Worm (Caenorhabditis elegans) whole organism, young adult: ENCODE measurements around the gene T24C4.3.
A peak's percentile ranks its signal among the peaks of the same experiment; 100 is the strongest.

ENCODE experiments used
- B0035.1 ChIP-seq: sonication (generic microtip); optimal IDR thresholded peaks from 2 replicates; lab custom pipeline; 2016; ENCODE audit warnings: missing genetic modification characterization, mild to moderate bottlenecking, missing compliant biosample characterization, missing genotype, missing genetic modification reagents
- F52B5.7 ChIP-seq: sonication (generic microtip); optimal IDR thresholded peaks from 2 replicates; lab custom pipeline; 2016; ENCODE audit warnings: mild to moderate bottlenecking, missing genetic modification characterization, missing compliant biosample characterization
- F55B11.4 ChIP-seq: sonication (generic microtip); optimal IDR thresholded peaks from 2 replicates; lab custom pipeline; 2016; ENCODE audit warnings: missing compliant biosample characterization, missing genetic modification characterization, borderline replicate concordance; ENCODE audit not compliant: insufficient read depth
- F57A8.1 ChIP-seq: fragments of 200-800 bp; sonication (Bioruptor generic); optimal IDR thresholded peaks from 2 replicates; lab custom pipeline; 2018; ENCODE audit warnings: mild to moderate bottlenecking, missing genetic modification characterization, moderate library complexity, missing compliant biosample characterization
- K11D2.4 ChIP-seq: fragments of 200-800 bp; sonication (Bioruptor generic); IDR thresholded peaks from 2 replicates; pipeline ENCODE4 v1.3.6; 2022; ENCODE audit warnings: missing genetic modification reagents, missing genetic modification characterization, missing compliant biosample characterization
- K12H6.12 ChIP-seq: fragments of 200-800 bp; sonication (Bioruptor generic); optimal IDR thresholded peaks from 2 replicates; lab custom pipeline; 2018; ENCODE audit warnings: mild to moderate bottlenecking, missing genetic modification characterization, missing compliant biosample characterization
- ZK185.1 ChIP-seq: sonication (generic microtip); optimal IDR thresholded peaks from 2 replicates; lab custom pipeline; 2016; ENCODE audit warnings: mild to moderate bottlenecking, missing genetic modification characterization, missing compliant biosample characterization; ENCODE audit not compliant: poor library complexity, severe bottlenecking
- akir-1 ChIP-seq: fragments of 200-800 bp; sonication (Bioruptor generic); optimal IDR thresholded peaks from 2 replicates; lab custom pipeline; 2018; ENCODE audit warnings: mild to moderate bottlenecking, missing genetic modification characterization, moderate library complexity, missing compliant biosample characterization
- attf-5 ChIP-seq: fragments of 200-800 bp; sonication (Bioruptor generic); optimal IDR thresholded peaks from 2 replicates; lab custom pipeline; 2018; ENCODE audit warnings: mild to moderate bottlenecking, missing genetic modification characterization, missing compliant biosample characterization
- bed-2 ChIP-seq: fragments of 200-800 bp; sonication (Bioruptor generic); IDR thresholded peaks from 2 replicates; pipeline ENCODE4 v1.3.6; 2022; ENCODE audit warnings: missing genetic modification reagents, missing genetic modification characterization, missing compliant biosample characterization
- cebp-1 ChIP-seq, 2 experiments: fragments of 200-800 bp in 1 of 2; sonication (Bioruptor generic) in 1 of 2; sonication (generic microtip) in 1 of 2; IDR thresholded peaks in 1 of 2; optimal IDR thresholded peaks in 1 of 2; 2 replicates each; pipeline versions ENCODE4 v1.3.6 to Lab custom; 2017 to 2022; ENCODE audit warnings: missing compliant biosample characterization in 2 of 2, missing genetic modification characterization in 2 of 2, mild to moderate bottlenecking in 1 of 2, missing genetic modification reagents in 1 of 2, moderate library complexity in 1 of 2
- ceh-27 ChIP-seq: fragments of 200-800 bp; sonication (Bioruptor generic); optimal IDR thresholded peaks from 2 replicates; lab custom pipeline; 2018; ENCODE audit warnings: mild to moderate bottlenecking, missing genetic modification characterization, moderate library complexity, missing compliant biosample characterization
- dox-1 ChIP-seq: fragments of 200-800 bp; sonication (Bioruptor generic); IDR thresholded peaks from 2 replicates; pipeline ENCODE4 v1.3.6; 2022; ENCODE audit warnings: missing genetic modification reagents, missing genetic modification characterization, missing compliant biosample characterization
- efl-1 ChIP-seq: fragments of 150-350 bp; optimal IDR thresholded peaks from 2 replicates; lab custom pipeline; 2014; ENCODE audit warnings: missing biosample characterization, missing genetic modification reagents, missing genetic modification characterization
- hlh-12 ChIP-seq: sonication (generic microtip); optimal IDR thresholded peaks from 2 replicates; lab custom pipeline; 2016; ENCODE audit warnings: missing genetic modification characterization, missing compliant biosample characterization
- hmg-1.2 ChIP-seq: fragments of 200-800 bp; sonication (Bioruptor generic); IDR thresholded peaks from 2 replicates; pipeline ENCODE4 v1.3.6; 2022; ENCODE audit warnings: missing genetic modification reagents, missing genetic modification characterization, missing compliant biosample characterization
- hmg-20 ChIP-seq: fragments of 200-800 bp; sonication (Bioruptor generic); IDR thresholded peaks from 2 replicates; pipeline ENCODE4 v1.3.6; 2022; ENCODE audit warnings: missing genetic modification reagents, missing genetic modification characterization, missing compliant biosample characterization
- hrde-1 ChIP-seq: sonication (generic microtip); optimal IDR thresholded peaks from 2 replicates; lab custom pipeline; 2016; ENCODE audit warnings: missing genetic modification characterization, mild to moderate bottlenecking, missing compliant biosample characterization, moderate library complexity, missing genotype, missing genetic modification reagents, borderline replicate concordance
- lin-26 ChIP-seq: fragments of 200-800 bp; sonication (Bioruptor generic); IDR thresholded peaks from 2 replicates; pipeline ENCODE4 v1.3.6; 2022; ENCODE audit warnings: missing genetic modification reagents, missing genetic modification characterization, missing compliant biosample characterization
- lin-40 ChIP-seq: sonication (generic microtip); optimal IDR thresholded peaks from 2 replicates; lab custom pipeline; 2016; ENCODE audit warnings: missing genetic modification characterization, mild to moderate bottlenecking, missing compliant biosample characterization, missing genotype, missing genetic modification reagents
- madf-6 ChIP-seq: fragments of 200-800 bp; sonication (Bioruptor generic); IDR thresholded peaks from 2 replicates; pipeline ENCODE4 v1.3.6; 2022; ENCODE audit warnings: missing genetic modification reagents, missing genetic modification characterization, missing compliant biosample characterization
- mcd-1 ChIP-seq: fragments of 200-800 bp; sonication (Bioruptor generic); IDR thresholded peaks from 2 replicates; pipeline ENCODE4 v1.3.6; 2022; ENCODE audit warnings: missing genetic modification reagents, missing genetic modification characterization, missing compliant biosample characterization
- mel-28 ChIP-seq: sonication (generic microtip); optimal IDR thresholded peaks from 2 replicates; lab custom pipeline; 2016; ENCODE audit warnings: borderline replicate concordance, mild to moderate bottlenecking, missing genetic modification characterization, missing compliant biosample characterization
- nhr-120 ChIP-seq: fragments of 200-800 bp; sonication (Bioruptor generic); IDR thresholded peaks from 2 replicates; pipeline ENCODE4 v1.3.6; 2022; ENCODE audit warnings: missing genetic modification characterization, missing compliant biosample characterization
- nhr-80 ChIP-seq: sonication (generic microtip); optimal IDR thresholded peaks from 2 replicates; lab custom pipeline; 2016; ENCODE audit warnings: missing genetic modification characterization, missing compliant biosample characterization
- rcor-1 ChIP-seq: fragments of 200-800 bp; sonication (Bioruptor generic); IDR thresholded peaks from 2 replicates; pipeline ENCODE4 v1.3.6; 2022; ENCODE audit warnings: missing genetic modification reagents, missing genetic modification characterization, missing compliant biosample characterization
- rpc-1 ChIP-seq, 2 experiments: fragments of 150-350 bp in 1 of 2; sonication (generic microtip) in 1 of 2; optimal IDR thresholded peaks; 2 replicates each; lab custom pipeline; 2014 to 2018; ENCODE audit warnings: missing biosample characterization in 1 of 2, missing genetic modification characterization in 1 of 2, missing genetic modification reagents in 1 of 2, missing genotype in 1 of 2
- sea-2 ChIP-seq: fragments of 200-800 bp; sonication (Bioruptor generic); IDR thresholded peaks from 2 replicates; pipeline ENCODE4 v1.3.6; 2022; ENCODE audit warnings: missing genetic modification characterization, missing compliant biosample characterization
- snpc-4 ChIP-seq, 5 experiments: fragments of 150-350 bp in 1 of 5; sonication (generic microtip) in 4 of 5; optimal IDR thresholded peaks; 2 replicates each; lab custom pipeline; 2014 to 2018; ENCODE audit warnings: missing genetic modification characterization in 5 of 5, missing biosample characterization in 3 of 5, antibody characterized with exemption in 2 of 5, mild to moderate bottlenecking in 2 of 5, missing compliant biosample characterization in 2 of 5, missing genotype in 2 of 5, moderate library complexity in 2 of 5, missing genetic modification reagents in 1 of 5
- tbx-9 ChIP-seq: sonication (generic microtip); optimal IDR thresholded peaks from 2 replicates; lab custom pipeline; 2016; ENCODE audit warnings: borderline replicate concordance, missing genetic modification characterization, inconsistent platforms, missing compliant biosample characterization
- unc-130 ChIP-seq: sonication (generic microtip); optimal IDR thresholded peaks from 2 replicates; lab custom pipeline; 2016; ENCODE audit warnings: missing genetic modification reagents, missing genetic modification characterization, missing compliant biosample characterization
- zfh-2 ChIP-seq: fragments of 200-800 bp; sonication (Bioruptor generic); conservative IDR thresholded peaks from 2 replicates; pipeline ENCODE4 v1.3.6; 2022; ENCODE audit warnings: missing genetic modification reagents, missing genetic modification characterization, missing compliant biosample characterization
- zim-3 ChIP-seq: sonication (generic microtip); optimal IDR thresholded peaks from 2 replicates; lab custom pipeline; 2017; ENCODE audit warnings: mild to moderate bottlenecking, missing genetic modification characterization, moderate library complexity, missing compliant biosample characterization
- ztf-22 ChIP-seq: fragments of 200-800 bp; sonication (Bioruptor generic); optimal IDR thresholded peaks from 2 replicates; lab custom pipeline; 2018; ENCODE audit warnings: mild to moderate bottlenecking, missing genetic modification characterization, moderate library complexity, missing compliant biosample characterization
- ztf-26 ChIP-seq: sonication (generic microtip); optimal IDR thresholded peaks from 2 replicates; lab custom pipeline; 2017; ENCODE audit warnings: missing genetic modification characterization, missing compliant biosample characterization

Gene T24C4.3

ce11 chrIII:845485-845884 is 26.8 kb downstream of the T24C4.3 start, which contains the start of gene K02F3.2 (continued):
- TF ChIP-seq lin-40 (peak; percentile 50), rcor-1 (no peak), cebp-1 (GFP tag; IDR thresholded peaks at IDR 0.05; lab: Robert Waterston, UW) (no peak), cebp-1 (tag; optimal IDR thresholded peaks at IDR 0.05; lab: Kevin White, UChicago) (peak; percentile 30), ceh-27 (GFP tag; lab: Kevin White, UChicago) (no peak), ztf-26 (peak; percentile 39)

ce11 chrIII:844577-844976 is 27.7 kb downstream of the T24C4.3 start:
- TF ChIP-seq F57A8.1 (GFP tag; lab: Kevin White, UChicago) (no peak), hmg-20 (GFP tag; lab: Robert Waterston, UW) (no peak), F55B11.4 (tag; lab: Kevin White, UChicago) (no peak), nhr-120 (no peak), hrde-1 (tag; lab: Kevin White, UChicago) (no peak), unc-130 (GFP tag; lab: Kevin White, UChicago) (no peak), tbx-9 (tag; lab: Kevin White, UChicago) (no peak), zim-3 (no peak), B0035.1 (no peak), bed-2 (GFP tag; lab: Robert Waterston, UW) (no peak), ZK185.1 (tag; lab: Kevin White, UChicago) (no peak), mel-28 (tag; lab: Kevin White, UChicago) (no peak), K12H6.12 (no peak), sea-2 (GFP tag; lab: Robert Waterston, UW) (no peak), lin-40 (no peak), efl-1 (GFP tag; lab: Kevin White, UChicago) (no peak)

- TF ChIP-seq mcd-1 (peak; percentile 51), snpc-4 (GFP tag; optimal IDR thresholded peaks at IDR 0.05; lab: Kevin White, UChicago) (no peak), snpc-4 (tag; optimal IDR thresholded peaks at IDR 0.05; lab: Kevin White, UChicago) (peak in 1 of 4 experiments; percentile 22), cebp-1 (GFP tag; IDR thresholded peaks at IDR 0.05; lab: Robert Waterston, UW) (no peak), cebp-1 (tag; optimal IDR thresholded peaks at IDR 0.05; lab: Kevin White, UChicago) (peak; percentile 36), hmg-1.2 (GFP tag; lab: Robert Waterston, UW) (peak; percentile 31; the same call in 1 of the 2 replicates), lin-26 (GFP tag; lab: Robert Waterston, UW) (0 out of 2 replicates have a peak, but pooled peaks have one; percentile 20), rpc-1 (optimal IDR thresholded peaks at IDR 0.05; lab: Kevin White, UChicago) (no peak), rpc-1 (tag; optimal IDR thresholded peaks at IDR 0.05; lab: Kevin White, UChicago) (no peak), zfh-2 (GFP tag; lab: Robert Waterston, UW) (peak; percentile 50), dox-1 (GFP tag; lab: Robert Waterston, UW) (0 out of 2 replicates have a peak, but pooled peaks have one; percentile 23), ztf-22 (no peak), mel-28 (tag; lab: Kevin White, UChicago) (no peak), attf-5 (GFP tag; lab: Kevin White, UChicago) (peak; percentile 42), nhr-80 (peak; percentile 49)
Measured at ce11 chrIII:843999-844398, 28.3 kb downstream of the T24C4.3 start.

ce11 chrIII:842630-843029 is 29.6 kb downstream of the T24C4.3 start, which contains the start of gene far-8:
Gene far-8, plus strand, starts transcription at chrIII:842930.
- TF ChIP-seq hlh-12 (no peak), madf-6 (GFP tag; lab: Robert Waterston, UW) (no peak), F52B5.7 (no peak), mcd-1 (no peak), dox-1 (GFP tag; lab: Robert Waterston, UW) (no peak), nhr-80 (no peak), hmg-20 (GFP tag; lab: Robert Waterston, UW) (no peak), akir-1 (GFP tag; lab: Kevin White, UChicago) (no peak), ceh-27 (GFP tag; lab: Kevin White, UChicago) (no peak), K11D2.4 (GFP tag; lab: Robert Waterston, UW) (no peak)
